Fruit fly (Drosophila melanogaster): ENCODE results near the gene mei-217.

mei-217 gene

DNA sequence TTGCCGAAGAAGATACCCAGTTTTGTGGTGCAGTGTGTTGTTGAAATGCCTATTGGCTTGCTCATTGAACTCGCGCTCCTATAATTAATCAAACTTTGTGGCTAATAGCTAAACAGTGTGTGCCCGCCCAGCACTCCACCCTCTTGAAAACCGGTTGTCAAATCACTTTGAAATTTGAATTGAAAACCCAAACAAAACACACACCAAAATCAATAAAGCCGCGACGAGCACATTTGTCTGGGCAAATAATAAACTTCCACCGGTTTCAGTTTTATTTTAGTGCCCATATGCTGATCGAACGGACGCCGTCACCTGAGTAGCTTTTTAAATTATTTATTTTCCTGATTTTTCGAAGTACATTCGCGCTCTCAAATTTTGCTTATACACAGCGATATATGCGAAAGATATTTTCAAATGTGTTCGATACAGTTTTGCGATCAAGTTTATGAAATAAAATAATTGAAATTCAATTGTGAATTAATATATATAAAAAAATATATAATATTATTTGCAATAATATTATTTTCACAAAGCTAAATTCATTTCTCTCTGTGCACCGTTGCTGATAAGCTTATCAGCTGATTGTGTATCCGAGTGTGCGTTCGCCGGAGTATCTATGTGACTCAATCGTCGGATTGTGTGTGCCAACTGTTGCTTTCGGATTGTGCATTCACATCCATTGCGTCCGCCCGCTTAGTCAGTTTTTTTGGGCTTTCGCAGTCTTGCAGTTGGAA, 12.9 kb downstream of the mei-217 start (continued):
- TF ChIP-seq CG32006 (GFP tag; optimal IDR thresholded peaks at IDR 0.05) (peak; percentile 65), Sox14 (GFP tag; optimal IDR thresholded peaks at IDR 0.05) (peak; percentile 2), Sox102F (GFP tag; optimal IDR thresholded peaks at IDR 0.05) (peak; percentile 35), cyc (GFP tag; optimal IDR thresholded peaks at IDR 0.05) (peak; percentile 1), dac (GFP tag; optimal IDR thresholded peaks at IDR 0.05) (peak; percentile 25), Blimp-1 (GFP tag; optimal IDR thresholded peaks at IDR 0.05) (no peak), CG31627 (GFP tag; optimal IDR thresholded peaks at IDR 0.05) (no peak), CG8319 (GFP tag; optimal IDR thresholded peaks at IDR 0.05) (no peak), CG6792 (GFP tag; optimal IDR thresholded peaks at IDR 0.05) (peak; percentile 46), fd85E (GFP tag; optimal IDR thresholded peaks at IDR 0.05) (no peak), CG4318 (GFP tag; optimal IDR thresholded peaks at IDR 0.05) (peak; percentile 27), Eip75B (GFP tag; optimal IDR thresholded peaks at IDR 0.05) (no peak), CG11762 (GFP tag; optimal IDR thresholded peaks at IDR 0.05; ENCODE audit: insufficient read depth) (peak; percentile 22), svp (GFP tag) (peak; percentile 49), CG6163 (GFP tag; IDR thresholded peaks at IDR 0.05) (peak; percentile 54; the same call in 2 of the 3 replicates), fd59A (GFP tag; optimal IDR thresholded peaks at IDR 0.05) (no peak), ss (GFP tag; optimal IDR thresholded peaks at IDR 0.05) (no peak), CG1621 (tag; optimal IDR thresholded peaks at IDR 0.05) (no peak), salr (GFP tag; optimal IDR thresholded peaks at IDR 0.05) (peak in 1 of 2 experiments; percentile 25), Eip78C (GFP tag) (peak; percentile 86), Hr4 (GFP tag; optimal IDR thresholded peaks at IDR 0.05) (peak; percentile 43), CG8632 (GFP tag; optimal IDR thresholded peaks at IDR 0.05) (peak; percentile 61), CG3919 (GFP tag; optimal IDR thresholded peaks at IDR 0.05) (no peak), CG3032 (tag; optimal IDR thresholded peaks at IDR 0.05) (peak; percentile 38), Met (GFP tag; optimal IDR thresholded peaks at IDR 0.05) (peak; percentile 50), topi (GFP tag; optimal IDR thresholded peaks at IDR 0.05) (no peak), vri (GFP tag; optimal IDR thresholded peaks at IDR 0.05) (peak; percentile 82), Ets96B (tag; optimal IDR thresholded peaks at IDR 0.05) (peak; percentile 42), CG11902 (GFP tag; optimal IDR thresholded peaks at IDR 0.05) (no peak), CG16779 (tag; optimal IDR thresholded peaks at IDR 0.05) (no peak), CG15336 (GFP tag; IDR thresholded peaks at IDR 0.05) (peak; percentile 66), Eip93F (GFP tag; optimal IDR thresholded peaks at IDR 0.05) (peak; percentile 72), CG10669 (GFP tag; optimal IDR thresholded peaks at IDR 0.05) (peak; percentile 35), CG6854 (GFP tag; optimal IDR thresholded peaks at IDR 0.05) (peak; percentile 5), Lpt (GFP tag; optimal IDR thresholded peaks at IDR 0.05) (peak; percentile 24), Gug (GFP tag; IDR thresholded peaks at IDR 0.05) (peak; percentile 64)

dm6 chrX:17125017-17125821, 17.6 kb downstream of the mei-217 start:
- peak; percentile 15 for TF ChIP-seq CG6792 (GFP tag; optimal IDR thresholded peaks at IDR 0.05)
- TF ChIP-seq cyc (GFP tag; optimal IDR thresholded peaks at IDR 0.05) = peak; percentile 40
- TF ChIP-seq Eip75B (GFP tag; optimal IDR thresholded peaks at IDR 0.05) = peak; percentile 24
- no peak for TF ChIP-seq Blimp-1 (GFP tag; optimal IDR thresholded peaks at IDR 0.05)
- peak; percentile 41 for TF ChIP-seq CG16779 (tag; optimal IDR thresholded peaks at IDR 0.05)
- no peak for TF ChIP-seq fd85E (GFP tag; optimal IDR thresholded peaks at IDR 0.05)
- TF ChIP-seq CG10669 (GFP tag; optimal IDR thresholded peaks at IDR 0.05) = peak; percentile 43
- no peak for TF ChIP-seq dac (GFP tag; optimal IDR thresholded peaks at IDR 0.05)
- peak; percentile 20 for TF ChIP-seq CG34406 (GFP tag; optimal IDR thresholded peaks at IDR 0.05)
- TF ChIP-seq Smox (GFP tag; optimal IDR thresholded peaks at IDR 0.05) = peak; percentile 15
- TF ChIP-seq CG9139 (GFP tag; optimal IDR thresholded peaks at IDR 0.05) = peak; percentile 44
- TF ChIP-seq fd59A (GFP tag; optimal IDR thresholded peaks at IDR 0.05) = no peak
- TF ChIP-seq CG4318 (GFP tag; optimal IDR thresholded peaks at IDR 0.05) = no peak
- TF ChIP-seq CG3032 (tag; optimal IDR thresholded peaks at IDR 0.05) = peak; percentile 43
- TF ChIP-seq Hr4 (GFP tag; optimal IDR thresholded peaks at IDR 0.05) = peak; percentile 21
- peak; percentile 47 for TF ChIP-seq CG6276 (GFP tag; optimal IDR thresholded peaks at IDR 0.05)
- TF ChIP-seq fkh (GFP tag; optimal IDR thresholded peaks at IDR 0.05) = peak; percentile 69
- TF ChIP-seq CG32006 (GFP tag; optimal IDR thresholded peaks at IDR 0.05) = peak; percentile 29
- TF ChIP-seq pdm3 (GFP tag; optimal IDR thresholded peaks at IDR 0.05) = no peak
- peak; percentile 58 for TF ChIP-seq Ets96B (tag; optimal IDR thresholded peaks at IDR 0.05)
- TF ChIP-seq CG8632 (GFP tag; optimal IDR thresholded peaks at IDR 0.05) = peak; percentile 10
- peak; percentile 2 for TF ChIP-seq CG10631 (GFP tag; optimal IDR thresholded peaks at IDR 0.05)
- TF ChIP-seq eg (GFP tag; IDR thresholded peaks at IDR 0.05) = no peak; the same call in 2 of the 3 replicates
- TF ChIP-seq CG8119 (GFP tag; IDR thresholded peaks at IDR 0.05) = peak; percentile 32; the same call in 1 of the 3 replicates
- no peak for TF ChIP-seq CG6854 (GFP tag; optimal IDR thresholded peaks at IDR 0.05)
- TF ChIP-seq vri (GFP tag; optimal IDR thresholded peaks at IDR 0.05) = no peak
- TF ChIP-seq Sox14 (GFP tag; optimal IDR thresholded peaks at IDR 0.05) = no peak
